Worm (Caenorhabditis elegans) whole organism, L2 larva: ENCODE measurements around the gene rig-3.
A peak's percentile ranks its signal among the peaks of the same experiment; 100 is the strongest.

Experiments used
- C34F6.9 ChIP-seq: fragments of 150-350 bp; optimal IDR thresholded peaks from 2 replicates; lab custom pipeline; 2014; ENCODE audit warnings: missing biosample characterization, missing genetic modification characterization
- F13H6.1 ChIP-seq: sonication (generic microtip); optimal IDR thresholded peaks from 2 replicates; lab custom pipeline; 2016; ENCODE audit warnings: missing genetic modification characterization, missing compliant biosample characterization
- R02D3.7 ChIP-seq: fragments of 150-350 bp; optimal IDR thresholded peaks from 2 replicates; lab custom pipeline; 2014; ENCODE audit warnings: missing biosample characterization, missing genetic modification characterization
- Y55F3AM.14 ChIP-seq: fragments of 200-800 bp; sonication (Bioruptor generic); optimal IDR thresholded peaks from 2 replicates; lab custom pipeline; 2018; ENCODE audit warnings: mild to moderate bottlenecking, missing genetic modification characterization, missing compliant biosample characterization
- ZK546.5 ChIP-seq: sonication (generic microtip); optimal IDR thresholded peaks from 2 replicates; lab custom pipeline; 2017; ENCODE audit warnings: missing biosample characterization, missing genetic modification characterization
- aly-2 ChIP-seq: fragments of 150-350 bp; optimal IDR thresholded peaks from 2 replicates; lab custom pipeline; 2014; ENCODE audit warnings: missing biosample characterization, missing genetic modification characterization
- ama-1 ChIP-seq: fragments of 150-350 bp; optimal IDR thresholded peaks from 2 replicates; lab custom pipeline; 2018; ENCODE audit warnings: inconsistent platforms
- ceh-16 ChIP-seq: fragments of 150-350 bp; optimal IDR thresholded peaks from 2 replicates; lab custom pipeline; 2014; ENCODE audit warnings: missing biosample characterization, missing genetic modification characterization
- dmd-4 ChIP-seq: sonication (generic microtip); optimal IDR thresholded peaks from 2 replicates; lab custom pipeline; 2017; ENCODE audit warnings: missing biosample characterization, missing genetic modification characterization
- elt-3 ChIP-seq: sonication (generic microtip); optimal IDR thresholded peaks from 2 replicates; lab custom pipeline; 2017; ENCODE audit warnings: missing biosample characterization, missing genetic modification characterization
- fos-1 ChIP-seq: fragments of 150-350 bp; optimal IDR thresholded peaks from 2 replicates; lab custom pipeline; 2014; ENCODE audit warnings: missing biosample characterization, missing genetic modification characterization
- lin-13 ChIP-seq: fragments of 150-350 bp; optimal IDR thresholded peaks from 2 replicates; lab custom pipeline; 2014; ENCODE audit warnings: missing biosample characterization, missing genetic modification reagents, missing genetic modification characterization
- lin-39 ChIP-seq: fragments of 150-350 bp; optimal IDR thresholded peaks from 2 replicates; lab custom pipeline; 2014; ENCODE audit warnings: missing biosample characterization, missing genetic modification reagents, missing genetic modification characterization
- lsy-2 ChIP-seq, 2 experiments: fragments of 150-350 bp in 1 of 2; sonication (generic microtip) in 1 of 2; optimal IDR thresholded peaks; 2 replicates each; lab custom pipeline; 2014 to 2017; ENCODE audit warnings: missing biosample characterization in 2 of 2, missing genetic modification characterization in 2 of 2
- mab-5 ChIP-seq: fragments of 150-350 bp; optimal IDR thresholded peaks from 2 replicates; lab custom pipeline; 2014; ENCODE audit warnings: missing biosample characterization, missing genetic modification characterization
- mbf-1 ChIP-seq: sonication (generic microtip); optimal IDR thresholded peaks from 2 replicates; lab custom pipeline; 2017; ENCODE audit warnings: missing biosample characterization, missing genetic modification characterization
- nhr-10 ChIP-seq: sonication (generic microtip); optimal IDR thresholded peaks from 2 replicates; lab custom pipeline; 2017; ENCODE audit warnings: missing biosample characterization, missing genetic modification characterization
- nhr-11 ChIP-seq: fragments of 150-350 bp; optimal IDR thresholded peaks from 2 replicates; lab custom pipeline; 2014; ENCODE audit warnings: missing biosample characterization, missing genetic modification characterization
- nhr-21 ChIP-seq: fragments of 150-350 bp; optimal IDR thresholded peaks from 2 replicates; lab custom pipeline; 2014; ENCODE audit warnings: missing biosample characterization, missing genetic modification characterization
- nhr-23 ChIP-seq: fragments of 150-350 bp; optimal IDR thresholded peaks from 2 replicates; lab custom pipeline; 2014; ENCODE audit warnings: missing biosample characterization, missing genetic modification reagents, missing genetic modification characterization
- nhr-25 ChIP-seq: fragments of 150-350 bp; sonication (generic microtip); optimal IDR thresholded peaks from 3 replicates; lab custom pipeline; 2014; ENCODE audit warnings: missing biosample characterization, missing genetic modification characterization
- nhr-6 ChIP-seq: fragments of 150-350 bp; optimal IDR thresholded peaks from 2 replicates; lab custom pipeline; 2014; ENCODE audit warnings: missing biosample characterization, missing genetic modification characterization
- nhr-77 ChIP-seq: fragments of 150-350 bp; optimal IDR thresholded peaks from 2 replicates; lab custom pipeline; 2014; ENCODE audit warnings: missing biosample characterization, missing genetic modification characterization
- peb-1 ChIP-seq: fragments of 150-350 bp; optimal IDR thresholded peaks from 2 replicates; lab custom pipeline; 2014; ENCODE audit warnings: missing biosample characterization, missing genetic modification characterization
- sem-4 ChIP-seq: fragments of 150-350 bp; optimal IDR thresholded peaks from 2 replicates; lab custom pipeline; 2014; ENCODE audit warnings: missing biosample characterization, missing genetic modification reagents, missing genetic modification characterization
- sma-9 ChIP-seq, 2 experiments: fragments of 150-350 bp in 1 of 2; sonication (generic microtip) in 1 of 2; optimal IDR thresholded peaks; 2 replicates each; lab custom pipeline; 2014 to 2016; ENCODE audit warnings: missing genetic modification characterization in 2 of 2, mild to moderate bottlenecking in 1 of 2, missing biosample characterization in 1 of 2, missing compliant biosample characterization in 1 of 2, missing genetic modification reagents in 1 of 2, moderate library complexity in 1 of 2
- snpc-4 ChIP-seq: fragments of 150-350 bp; optimal IDR thresholded peaks from 2 replicates; lab custom pipeline; 2014; ENCODE audit warnings: missing biosample characterization, missing genetic modification characterization
- unc-39 ChIP-seq: fragments of 150-350 bp; optimal IDR thresholded peaks from 2 replicates; lab custom pipeline; 2014; ENCODE audit warnings: missing biosample characterization, missing genetic modification characterization
- unc-55 ChIP-seq: fragments of 150-350 bp; sonication (generic microtip); optimal IDR thresholded peaks from 3 replicates; lab custom pipeline; 2014; ENCODE audit warnings: missing biosample characterization, missing genetic modification reagents, missing genetic modification characterization
- zag-1 ChIP-seq: fragments of 150-350 bp; optimal IDR thresholded peaks from 2 replicates; lab custom pipeline; 2014; ENCODE audit warnings: missing biosample characterization, missing genetic modification characterization
- ztf-1 ChIP-seq: fragments of 200-800 bp; sonication (Bioruptor generic); conservative IDR thresholded peaks from 2 replicates; pipeline ENCODE4 v1.3.6; 2022; ENCODE audit warnings: missing genetic modification characterization, missing compliant biosample characterization
- ztf-11 ChIP-seq: sonication (generic microtip); optimal IDR thresholded peaks from 2 replicates; lab custom pipeline; 2017; ENCODE audit warnings: missing biosample characterization, missing genetic modification characterization
- ztf-4 ChIP-seq: fragments of 150-350 bp; optimal IDR thresholded peaks from 2 replicates; lab custom pipeline; 2014; ENCODE audit warnings: missing biosample characterization, missing genetic modification characterization

Gene rig-3

DNA sequence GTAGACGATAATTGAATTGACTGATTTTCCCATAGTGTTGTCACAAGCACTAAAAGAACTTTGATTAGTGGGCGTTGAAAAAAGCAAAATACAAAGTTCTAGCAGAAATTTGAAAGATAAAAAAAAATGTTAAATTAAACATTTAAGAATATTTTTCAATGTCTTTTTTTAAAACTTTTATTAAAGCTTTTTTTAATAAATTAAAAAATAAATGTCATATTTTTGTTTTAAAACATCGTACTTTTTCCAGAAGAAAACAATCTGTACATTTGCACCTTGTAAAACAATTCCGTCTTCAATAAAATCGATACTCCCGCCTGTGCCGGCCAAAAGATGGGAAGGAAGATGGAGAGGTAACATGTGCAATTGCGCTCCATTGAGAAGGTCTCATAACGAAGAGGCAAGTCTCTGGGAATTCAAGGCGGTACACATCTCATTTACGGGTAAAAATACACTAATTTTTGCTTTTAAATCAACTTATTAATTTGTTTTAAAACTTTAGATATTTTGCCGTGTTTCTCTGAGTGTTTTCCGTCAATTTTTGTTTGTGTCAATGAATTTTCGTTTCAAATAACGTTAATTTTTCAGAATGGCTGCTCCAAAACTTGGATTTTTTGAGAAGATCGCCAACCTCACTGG, 12.6 kb upstream of the rig-3 start, which contains the start of the genes glr-6 and asg-2 (continued):
- TF ChIP-seq peb-1 (tag; lab: Kevin White, UChicago), result no peak
- TF ChIP-seq fos-1 (tag; lab: Kevin White, UChicago), result peak; percentile 82
- no peak for TF ChIP-seq ZK546.5 (tag; lab: Kevin White, UChicago)
- no peak for TF ChIP-seq dmd-4
- peak; percentile 63 for TF ChIP-seq snpc-4
- TF ChIP-seq Y55F3AM.14 (GFP tag; lab: Kevin White, UChicago), result no peak
- TF ChIP-seq nhr-21 (tag; lab: Kevin White, UChicago), result peak; percentile 81
- TF ChIP-seq nhr-23 (tag; lab: Kevin White, UChicago), result no peak
- TF ChIP-seq C34F6.9 (tag; lab: Kevin White, UChicago), result peak; percentile 91
- TF ChIP-seq lsy-2 (tag; optimal IDR thresholded peaks at IDR 0.05; lab: Kevin White, UChicago), result peak; percentile 36 to 90
- TF ChIP-seq nhr-11 (tag; lab: Kevin White, UChicago), result no peak
- TF ChIP-seq lin-13, result peak; percentile 90
- TF ChIP-seq aly-2, result no peak

DNA sequence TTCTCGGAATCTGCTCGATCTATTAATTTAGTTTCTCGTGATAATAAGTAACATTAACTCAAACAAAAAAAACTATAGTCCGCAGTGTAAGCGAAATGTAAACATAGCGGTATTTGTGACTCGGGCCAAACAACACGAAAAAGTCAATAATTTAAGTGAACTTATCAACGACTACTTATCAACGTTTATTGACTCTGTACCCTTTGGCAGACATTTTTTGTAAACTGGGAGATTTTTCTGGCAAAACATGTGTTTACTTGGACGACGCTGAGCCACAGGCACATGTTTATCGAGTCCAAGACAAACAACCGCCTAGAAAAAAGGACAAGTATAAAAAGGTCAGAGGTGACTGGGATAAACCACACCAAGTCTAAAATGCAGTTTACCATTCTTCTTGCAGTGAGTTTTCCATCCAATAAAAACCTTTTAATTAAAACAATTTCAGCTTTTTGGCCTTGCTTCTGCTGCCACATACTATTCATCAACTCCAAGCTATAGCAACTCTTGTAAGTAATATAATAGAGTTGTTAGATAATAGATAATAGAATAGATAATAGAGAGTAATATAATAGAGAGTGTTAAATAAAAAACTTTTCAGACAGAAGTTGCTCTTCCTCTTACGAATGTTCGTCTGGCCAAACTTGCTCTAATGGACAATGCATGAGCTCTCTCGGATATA, 8.9 kb upstream of the rig-3 start, which contains the start of gene C53B7.3:
Gene C53B7.3 (plus strand): TSS at position 362 of the 679 bp plus-strand sequence.
- TF ChIP-seq elt-3 (tag; lab: Kevin White, UChicago) (no peak), sem-4 (no peak), F13H6.1 (tag; lab: Kevin White, UChicago) (peak; percentile 34), C34F6.9 (tag; lab: Kevin White, UChicago) (no peak), Y55F3AM.14 (GFP tag; lab: Kevin White, UChicago) (no peak), ZK546.5 (tag; lab: Kevin White, UChicago) (no peak)
- TF ChIP-seq, all 48 proteins: peak for 1

DNA sequence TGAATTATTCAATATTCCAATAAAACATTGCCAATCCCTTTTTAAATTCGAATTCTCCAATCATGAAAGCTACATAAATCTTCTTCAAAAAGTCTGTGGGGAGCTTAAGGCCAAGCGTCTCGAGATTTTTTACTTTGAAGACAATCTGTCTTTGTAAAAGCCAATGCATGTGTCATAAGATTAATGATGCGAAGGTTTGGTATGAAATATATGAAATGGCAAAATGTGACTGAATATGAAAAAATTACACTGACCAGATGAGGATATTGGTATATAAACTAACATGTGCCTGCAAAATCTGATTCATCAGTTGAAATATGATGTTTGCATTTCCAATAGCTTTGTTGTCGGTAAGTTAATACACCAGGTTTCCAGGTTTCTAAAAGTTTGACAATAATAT, 7.5 kb upstream of the rig-3 start, which contains the start of gene C53B7.2:
Gene C53B7.2 (plus strand): TSS at position 301 of the 400 bp plus-strand sequence.
- TF ChIP-seq mab-5 (tag; lab: Kevin White, UChicago) (peak; percentile 72), unc-39 (tag; lab: Kevin White, UChicago) (no peak)

DNA sequence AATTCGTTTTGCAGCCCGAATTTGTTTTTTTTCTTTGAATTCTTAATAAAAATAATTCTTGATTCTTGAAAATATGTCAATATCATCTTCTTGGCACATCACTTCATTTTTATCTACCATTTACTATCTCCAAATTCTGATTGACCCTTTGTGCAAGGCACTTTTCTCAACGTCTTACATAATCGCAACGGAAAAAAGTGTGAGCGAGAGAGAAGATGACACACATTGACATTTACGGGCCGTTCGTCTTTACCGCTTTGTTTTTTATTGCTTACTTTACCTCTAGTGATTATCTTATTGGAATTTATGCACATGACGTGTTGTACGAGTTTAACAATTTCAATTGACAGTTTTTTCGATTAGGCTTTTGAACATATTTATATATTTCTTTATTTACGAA, 4.8 kb upstream of the rig-3 start:
- TF ChIP-seq ztf-11 (tag; lab: Kevin White, UChicago) (no peak), nhr-77 (tag; lab: Kevin White, UChicago) (no peak), nhr-10 (no peak), sem-4 (no peak), aly-2 (no peak), fos-1 (tag; lab: Kevin White, UChicago) (no peak), lin-13 (no peak), mbf-1 (no peak), zag-1 (tag; lab: Kevin White, UChicago) (no peak), lsy-2 (tag; optimal IDR thresholded peaks at IDR 0.05; lab: Kevin White, UChicago) (no peak), nhr-6 (no peak), snpc-4 (no peak), R02D3.7 (tag; lab: Kevin White, UChicago) (no peak), ZK546.5 (tag; lab: Kevin White, UChicago) (no peak), nhr-21 (tag; lab: Kevin White, UChicago) (no peak), ceh-16 (tag; lab: Kevin White, UChicago) (no peak), ama-1 (lab: Kevin White, UChicago) (no peak)
- TF ChIP-seq, all 48 proteins: peak for 0

DNA sequence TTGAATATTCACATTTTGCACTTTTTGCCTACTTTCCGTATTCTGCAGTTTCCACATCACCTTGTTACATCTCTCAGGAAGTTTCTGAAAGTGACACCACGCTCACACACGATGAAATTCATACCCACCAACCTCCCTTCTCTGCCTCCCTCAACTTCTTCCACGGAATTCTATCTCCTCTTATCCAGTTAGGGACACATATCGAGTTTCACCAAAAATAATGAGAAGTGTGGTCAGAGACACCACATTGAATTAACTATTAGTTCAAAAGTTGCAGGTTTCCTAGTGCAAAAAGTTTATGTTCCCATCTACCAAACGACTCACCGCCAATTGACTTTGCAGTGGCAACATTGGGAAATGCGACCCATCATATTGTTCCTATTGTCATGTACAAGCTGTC, 3.0 kb upstream of the rig-3 start:
- no peak for TF ChIP-seq lin-39 (tag; lab: Kevin White, UChicago)
- no peak for TF ChIP-seq peb-1 (tag; lab: Kevin White, UChicago)
- no peak for TF ChIP-seq sem-4
- no peak for TF ChIP-seq Y55F3AM.14 (GFP tag; lab: Kevin White, UChicago)
- no peak for TF ChIP-seq ztf-1
- no peak for TF ChIP-seq dmd-4
- no peak for TF ChIP-seq unc-39 (tag; lab: Kevin White, UChicago)
- TF ChIP-seq nhr-77 (tag; lab: Kevin White, UChicago), result no peak
- no peak for TF ChIP-seq unc-55
- no peak for TF ChIP-seq ztf-4
- TF ChIP-seq sma-9 (GFP tag; optimal IDR thresholded peaks at IDR 0.05; lab: Kevin White, UChicago), result no peak
- no peak for TF ChIP-seq sma-9 (tag; optimal IDR thresholded peaks at IDR 0.05; lab: Kevin White, UChicago)
- TF ChIP-seq nhr-6, result no peak
- TF ChIP-seq ztf-11 (tag; lab: Kevin White, UChicago), result no peak
- no peak for TF ChIP-seq F13H6.1 (tag; lab: Kevin White, UChicago)
- TF ChIP-seq zag-1 (tag; lab: Kevin White, UChicago), result no peak
- TF ChIP-seq nhr-25 (tag; lab: Kevin White, UChicago), result no peak
- no peak for TF ChIP-seq nhr-23 (tag; lab: Kevin White, UChicago)
